Worm (Caenorhabditis elegans) whole organism, L3 larva: ENCODE measurements around the gene frpr-2.

ENCODE experiments used
- lin-15B ChIP-seq: fragments of 150-350 bp; optimal IDR thresholded peaks from 2 replicates; lab custom pipeline; 2014; ENCODE audit warnings: missing biosample characterization, missing genetic modification characterization
- nhr-76 ChIP-seq: fragments of 150-350 bp; sonication (generic microtip); optimal IDR thresholded peaks from 5 replicates; lab custom pipeline; 2014; ENCODE audit warnings: missing biosample characterization, missing genetic modification characterization

- TF ChIP-seq nhr-76 (tag; lab: Kevin White, UChicago): no peak
- no peak for TF ChIP-seq lin-15B (tag; lab: Kevin White, UChicago)
Observed at ce11 chrX:12978569-12978968, 13.3 kb downstream of the frpr-2 start.
